Worm (Caenorhabditis elegans) whole organism, L1 larva: Measurements from ENCODE around the gene T19D12.4.
A peak's percentile ranks its signal among the peaks of the same experiment; 100 is the strongest.

ENCODE experiments used
- C04F5.9 ChIP-seq: sonication (generic microtip); optimal IDR thresholded peaks from 2 replicates; lab custom pipeline; 2016; ENCODE audit warnings: missing genetic modification characterization, missing compliant biosample characterization
- C34B4.2 ChIP-seq: sonication (generic microtip); optimal IDR thresholded peaks from 2 replicates; lab custom pipeline; 2017; ENCODE audit warnings: mild to moderate bottlenecking, missing genetic modification characterization, missing compliant biosample characterization
- Y116A8C.19 ChIP-seq: sonication (generic microtip); optimal IDR thresholded peaks from 2 replicates; lab custom pipeline; 2016; ENCODE audit warnings: missing compliant biosample characterization, missing genetic modification characterization, borderline replicate concordance
- aha-1 ChIP-seq: fragments of 150-350 bp; optimal IDR thresholded peaks from 2 replicates; lab custom pipeline; 2014; ENCODE audit warnings: missing biosample characterization, missing genetic modification characterization
- aly-2 ChIP-seq: fragments of 150-350 bp; optimal IDR thresholded peaks from 2 replicates; lab custom pipeline; 2014; ENCODE audit warnings: missing biosample characterization, missing genetic modification characterization
- blmp-1 ChIP-seq: fragments of 150-350 bp; optimal IDR thresholded peaks from 2 replicates; lab custom pipeline; 2014; ENCODE audit warnings: missing biosample characterization, missing genetic modification characterization
- ceh-63 ChIP-seq: fragments of 200-800 bp; sonication (Bioruptor generic); optimal IDR thresholded peaks from 2 replicates; lab custom pipeline; 2018; ENCODE audit warnings: mild to moderate bottlenecking, missing genetic modification characterization, missing compliant biosample characterization
- ceh-88 ChIP-seq: fragments of 200-800 bp; sonication (Bioruptor generic); IDR thresholded peaks from 2 replicates; pipeline ENCODE4 v1.3.6; 2022; ENCODE audit warnings: missing genetic modification characterization, missing compliant biosample characterization
- ces-1 ChIP-seq: fragments of 150-350 bp; optimal IDR thresholded peaks from 2 replicates; lab custom pipeline; 2014; ENCODE audit warnings: missing biosample characterization, missing genetic modification reagents, missing genetic modification characterization
- dpl-1 ChIP-seq, 3 experiments: fragments of 150-350 bp in 2 of 3; sonication (generic microtip) in 1 of 3; optimal IDR thresholded peaks; 2 replicates each; lab custom pipeline; 2014 to 2017; ENCODE audit warnings: missing biosample characterization in 3 of 3, missing genetic modification characterization in 3 of 3, missing genetic modification reagents in 3 of 3
- efl-1 ChIP-seq, 4 experiments: fragments of 150-350 bp; optimal IDR thresholded peaks in 3 of 4; peaks in 1 of 4; 1 replicate in 1 of 4; 2 replicates in 3 of 4; lab custom pipeline; 2014; ENCODE audit warnings: missing biosample characterization in 2 of 4, missing genetic modification characterization in 2 of 4, missing genetic modification reagents in 2 of 4
- egl-27 ChIP-seq, 2 experiments: fragments of 150-350 bp in 1 of 2; sonication (generic microtip); optimal IDR thresholded peaks; 3 replicates each; lab custom pipeline; 2017 to 2018; ENCODE audit warnings: missing biosample characterization in 2 of 2, missing genetic modification characterization in 2 of 2, missing genetic modification reagents in 2 of 2
- elt-2 ChIP-seq: sonication (generic microtip); optimal IDR thresholded peaks from 2 replicates; lab custom pipeline; 2016; ENCODE audit warnings: missing genetic modification characterization, mild to moderate bottlenecking, inconsistent platforms, missing compliant biosample characterization, missing genetic modification reagents
- elt-3 ChIP-seq, 6 experiments: fragments of 150-350 bp in 1 of 6; sonication (generic microtip); optimal IDR thresholded peaks; 2 replicates each; lab custom pipeline; 2017 to 2018; ENCODE audit warnings: missing biosample characterization in 6 of 6, missing genetic modification characterization in 6 of 6, inconsistent platforms in 1 of 6
- fkh-4 ChIP-seq: sonication (generic microtip); optimal IDR thresholded peaks from 2 replicates; lab custom pipeline; 2016; ENCODE audit warnings: missing compliant biosample characterization, missing genetic modification characterization, borderline replicate concordance
- fkh-8 ChIP-seq: sonication (generic microtip); optimal IDR thresholded peaks from 2 replicates; lab custom pipeline; 2016; ENCODE audit warnings: mild to moderate bottlenecking, missing genetic modification characterization, missing compliant biosample characterization
- fos-1 ChIP-seq: fragments of 150-350 bp; optimal IDR thresholded peaks from 2 replicates; lab custom pipeline; 2014; ENCODE audit warnings: missing biosample characterization, missing genetic modification characterization
- grh-1 ChIP-seq: fragments of 200-800 bp; sonication (Bioruptor generic); IDR thresholded peaks from 2 replicates; pipeline ENCODE4 v1.3.6; 2022; ENCODE audit warnings: missing genetic modification reagents, missing genetic modification characterization, missing compliant biosample characterization
- hlh-17 ChIP-seq: fragments of 200-800 bp; sonication (Bioruptor generic); optimal IDR thresholded peaks from 2 replicates; lab custom pipeline; 2018; ENCODE audit warnings: missing genetic modification characterization, mild to moderate bottlenecking, missing compliant biosample characterization, moderate library complexity, borderline replicate concordance
- hlh-4 ChIP-seq: sonication (generic microtip); optimal IDR thresholded peaks from 2 replicates; lab custom pipeline; 2016; ENCODE audit warnings: mild to moderate bottlenecking, missing genetic modification characterization, missing compliant biosample characterization
- hpl-2 ChIP-seq: fragments of 150-350 bp; optimal IDR thresholded peaks from 2 replicates; lab custom pipeline; 2014; ENCODE audit warnings: missing biosample characterization, missing genetic modification reagents, missing genetic modification characterization
- isw-1 ChIP-seq: fragments of 200-800 bp; sonication (Bioruptor generic); IDR thresholded peaks from 2 replicates; pipeline ENCODE4 v1.3.6; 2022; ENCODE audit warnings: missing genetic modification characterization, missing compliant biosample characterization
- jun-1 ChIP-seq: fragments of 150-350 bp; optimal IDR thresholded peaks from 2 replicates; lab custom pipeline; 2014; ENCODE audit warnings: missing biosample characterization, missing genetic modification reagents, missing genetic modification characterization
- lin-15B ChIP-seq: fragments of 150-350 bp; sonication (generic microtip); optimal IDR thresholded peaks from 3 replicates; lab custom pipeline; 2014; ENCODE audit warnings: missing biosample characterization, missing genetic modification characterization
- lin-35 ChIP-seq, 2 experiments: fragments of 150-350 bp; optimal IDR thresholded peaks; 2 replicates each; lab custom pipeline; 2014; ENCODE audit warnings: missing biosample characterization in 2 of 2, missing genetic modification characterization in 2 of 2, missing genetic modification reagents in 2 of 2
- lir-3 ChIP-seq: sonication (generic microtip); optimal IDR thresholded peaks from 2 replicates; lab custom pipeline; 2016; ENCODE audit warnings: mild to moderate bottlenecking, missing genetic modification characterization, moderate library complexity, missing compliant biosample characterization; ENCODE audit not compliant: poor library complexity
- mdl-1 ChIP-seq, 2 experiments: fragments of 150-350 bp; optimal IDR thresholded peaks; 2 replicates each; lab custom pipeline; 2014 to 2017; ENCODE audit warnings: missing biosample characterization in 2 of 2, missing genetic modification characterization in 2 of 2, inconsistent platforms in 1 of 2
- mef-2 ChIP-seq: fragments of 150-350 bp; optimal IDR thresholded peaks from 2 replicates; lab custom pipeline; 2014; ENCODE audit warnings: missing biosample characterization, missing genetic modification characterization
- mep-1 ChIP-seq: fragments of 150-350 bp; optimal IDR thresholded peaks from 2 replicates; lab custom pipeline; 2014; ENCODE audit warnings: missing biosample characterization, missing genetic modification characterization
- nhr-12 ChIP-seq: sonication (generic microtip); optimal IDR thresholded peaks from 2 replicates; lab custom pipeline; 2017; ENCODE audit warnings: missing biosample characterization, missing genetic modification characterization
- nhr-237 ChIP-seq: fragments of 150-350 bp; optimal IDR thresholded peaks from 2 replicates; lab custom pipeline; 2014; ENCODE audit warnings: missing biosample characterization, missing genetic modification characterization
- nhr-28 ChIP-seq: fragments of 150-350 bp; optimal IDR thresholded peaks from 2 replicates; lab custom pipeline; 2014; ENCODE audit warnings: missing biosample characterization, missing genetic modification characterization
- nhr-71 ChIP-seq: sonication (generic microtip); optimal IDR thresholded peaks from 2 replicates; lab custom pipeline; 2016; ENCODE audit warnings: mild to moderate bottlenecking, missing genetic modification characterization, moderate library complexity, missing compliant biosample characterization
- nhr-77 ChIP-seq: fragments of 150-350 bp; optimal IDR thresholded peaks from 2 replicates; lab custom pipeline; 2014; ENCODE audit warnings: missing biosample characterization, missing genetic modification characterization
- pax-3 ChIP-seq: fragments of 200-800 bp; sonication (Bioruptor generic); optimal IDR thresholded peaks from 2 replicates; lab custom pipeline; 2018; ENCODE audit warnings: mild to moderate bottlenecking, missing genetic modification characterization, moderate library complexity, missing compliant biosample characterization
- rnt-1 ChIP-seq: sonication (generic microtip); optimal IDR thresholded peaks from 2 replicates; lab custom pipeline; 2016; ENCODE audit warnings: mild to moderate bottlenecking, missing genetic modification characterization, moderate library complexity, missing compliant biosample characterization
- snpc-4 ChIP-seq: fragments of 150-350 bp; optimal IDR thresholded peaks from 2 replicates; lab custom pipeline; 2014; ENCODE audit warnings: missing biosample characterization, missing genetic modification characterization
- sox-4 ChIP-seq: sonication (generic microtip); optimal IDR thresholded peaks from 2 replicates; lab custom pipeline; 2016; ENCODE audit warnings: missing genetic modification characterization, missing compliant biosample characterization
- sup-37 ChIP-seq: fragments of 200-800 bp; sonication (Bioruptor generic); optimal IDR thresholded peaks from 2 replicates; lab custom pipeline; 2018; ENCODE audit warnings: mild to moderate bottlenecking, missing genetic modification characterization, missing compliant biosample characterization
- swsn-7 ChIP-seq: sonication (generic microtip); optimal IDR thresholded peaks from 2 replicates; lab custom pipeline; 2016; ENCODE audit warnings: missing genetic modification characterization, missing compliant biosample characterization
- tlp-1 ChIP-seq: fragments of 150-350 bp; optimal IDR thresholded peaks from 2 replicates; lab custom pipeline; 2014; ENCODE audit warnings: missing biosample characterization, missing genetic modification characterization
- unc-130 ChIP-seq: fragments of 150-350 bp; optimal IDR thresholded peaks from 2 replicates; lab custom pipeline; 2017; ENCODE audit warnings: missing biosample characterization, missing genetic modification characterization, inconsistent platforms
- unc-30 ChIP-seq: sonication (generic microtip); optimal IDR thresholded peaks from 2 replicates; lab custom pipeline; 2017; ENCODE audit warnings: missing biosample characterization, missing genetic modification characterization
- unc-86 ChIP-seq: sonication (generic microtip); optimal IDR thresholded peaks from 2 replicates; lab custom pipeline; 2016; ENCODE audit warnings: missing genetic modification characterization, missing compliant biosample characterization
- unc-98 ChIP-seq: fragments of 200-800 bp; sonication (Bioruptor generic); IDR thresholded peaks from 2 replicates; pipeline ENCODE4 v1.3.6; 2022; ENCODE audit warnings: missing genetic modification characterization, missing compliant biosample characterization
- vab-15 ChIP-seq: sonication (generic microtip); optimal IDR thresholded peaks from 2 replicates; lab custom pipeline; 2017; ENCODE audit warnings: missing genotype, mild to moderate bottlenecking, missing genetic modification characterization, missing compliant biosample characterization
- xbp-1 ChIP-seq: sonication (generic microtip); optimal IDR thresholded peaks from 2 replicates; lab custom pipeline; 2016; ENCODE audit warnings: missing genetic modification characterization, missing compliant biosample characterization
- zag-1 ChIP-seq: fragments of 150-350 bp; optimal IDR thresholded peaks from 2 replicates; lab custom pipeline; 2014; ENCODE audit warnings: missing biosample characterization, missing genetic modification characterization
- ztf-4 ChIP-seq: fragments of 150-350 bp; optimal IDR thresholded peaks from 2 replicates; lab custom pipeline; 2014; ENCODE audit warnings: missing biosample characterization, missing genetic modification characterization

The T19D12.4 gene

ce11 chrII:6588605-6589292 lies 42.2 kb upstream of the T19D12.4 start, which contains the start of gene icd-1 (continued):
- TF ChIP-seq mdl-1 (tag; optimal IDR thresholded peaks at IDR 0.05; lab: Kevin White, UChicago) (peak; percentile 45 to 89), aly-2 (tag; lab: Kevin White, UChicago) (peak; percentile 91), nhr-77 (tag; lab: Kevin White, UChicago) (peak; percentile 94), mep-1 (tag; lab: Kevin White, UChicago) (peak; percentile 94), xbp-1 (tag; lab: Kevin White, UChicago) (peak; percentile 94), isw-1 (GFP tag; lab: Robert Waterston, UW) (peak; percentile 96), zag-1 (tag; lab: Kevin White, UChicago) (peak; percentile 73), ztf-4 (tag; lab: Kevin White, UChicago) (peak; percentile 97), C04F5.9 (peak; percentile 70), efl-1 (optimal IDR thresholded peaks at IDR 0.05; lab: Kevin White, UChicago) (peak; percentile 93 to 96), efl-1 (GFP tag; optimal IDR thresholded peaks at IDR 0.05 in 1 of 2; lab: Kevin White, UChicago) (peak; percentile 73 to 98), vab-15 (no peak), unc-130 (tag; lab: Kevin White, UChicago) (peak; percentile 74), tlp-1 (tag; lab: Kevin White, UChicago) (no peak), fkh-8 (tag; lab: Kevin White, UChicago) (peak; percentile 96), nhr-28 (no peak), ceh-88 (peak; percentile 89), C34B4.2 (tag; lab: Kevin White, UChicago) (no peak), blmp-1 (peak; percentile 79)

ce11 chrII:6589408-6589807 lies 41.5 kb upstream of the T19D12.4 start, which contains the start of gene vps-32.1:
Gene vps-32.1 (plus strand): TSS chrII:6589708.
- TF ChIP-seq hpl-2 (GFP tag; lab: Kevin White, UChicago) = no peak
- peak; percentile 40 for TF ChIP-seq fos-1 (tag; lab: Kevin White, UChicago)
- no peak for TF ChIP-seq aha-1 (tag; lab: Kevin White, UChicago)
- peak; percentile 49 for TF ChIP-seq jun-1 (tag; lab: Kevin White, UChicago)
- TF ChIP-seq hlh-4 (tag; lab: Kevin White, UChicago) = no peak
- TF ChIP-seq nhr-71 = no peak
- no peak for TF ChIP-seq ceh-63
- TF ChIP-seq sup-37 = no peak
- TF ChIP-seq elt-2 (tag; lab: Kevin White, UChicago) = no peak
- TF ChIP-seq unc-98 = no peak
- TF ChIP-seq nhr-12 = no peak
- TF ChIP-seq mef-2 (tag; lab: Kevin White, UChicago) = no peak
- no peak for TF ChIP-seq pax-3 (tag; lab: Kevin White, UChicago)
- no peak for TF ChIP-seq efl-1 (optimal IDR thresholded peaks at IDR 0.05; lab: Kevin White, UChicago)
- no peak for TF ChIP-seq efl-1 (GFP tag; optimal IDR thresholded peaks at IDR 0.05 in 1 of 2; lab: Kevin White, UChicago)
- TF ChIP-seq ces-1 = no peak
- no peak for TF ChIP-seq fkh-4
- no peak for TF ChIP-seq ztf-4 (tag; lab: Kevin White, UChicago)
- TF ChIP-seq unc-30 (tag; lab: Kevin White, UChicago) = no peak
- TF ChIP-seq grh-1 (GFP tag; lab: Robert Waterston, UW) = no peak
- peak; percentile 28 for TF ChIP-seq blmp-1
- peak in 1 of 3 experiments; percentile 15 for TF ChIP-seq dpl-1 (GFP tag; optimal IDR thresholded peaks at IDR 0.05; lab: Kevin White, UChicago)
- TF ChIP-seq hlh-17 (GFP tag; lab: Kevin White, UChicago) = no peak
- no peak for TF ChIP-seq egl-27 (tag; optimal IDR thresholded peaks at IDR 0.05; lab: Kevin White, UChicago)
- peak in 1 of 2 experiments; percentile 4 for TF ChIP-seq lin-35 (GFP tag; optimal IDR thresholded peaks at IDR 0.05; lab: Kevin White, UChicago)
- no peak for TF ChIP-seq Y116A8C.19 (tag; lab: Kevin White, UChicago)
- no peak for TF ChIP-seq nhr-237 (tag; lab: Kevin White, UChicago)
- no peak for TF ChIP-seq unc-86
- TF ChIP-seq ceh-88 = no peak
- no peak for TF ChIP-seq lir-3 (tag; lab: Kevin White, UChicago)
- no peak for TF ChIP-seq mdl-1 (tag; optimal IDR thresholded peaks at IDR 0.05; lab: Kevin White, UChicago)
- no peak for TF ChIP-seq lin-15B (tag; lab: Kevin White, UChicago)
- TF ChIP-seq sox-4 = no peak
- TF ChIP-seq snpc-4 (tag; lab: Kevin White, UChicago) = no peak
- TF ChIP-seq elt-3 (tag; optimal IDR thresholded peaks at IDR 0.05; lab: Kevin White, UChicago) = peak in 1 of 6 experiments; percentile 29
- no peak for TF ChIP-seq vab-15
- no peak for TF ChIP-seq rnt-1 (tag; lab: Kevin White, UChicago)
- no peak for TF ChIP-seq swsn-7
